Fruit fly (Drosophila melanogaster): Measurements from ENCODE around the gene CG14947.

Gene CG14947

dm6 chr2L:12046856-12047230 lies 29.1 kb upstream of the CG14947 start:
- TF ChIP-seq Dfd (GFP tag; optimal IDR thresholded peaks at IDR 0.05) (no peak), GATAd (GFP tag; optimal IDR thresholded peaks at IDR 0.05) (no peak), lola (GFP tag; optimal IDR thresholded peaks at IDR 0.05) (no peak), Dif (GFP tag; optimal IDR thresholded peaks at IDR 0.05; ENCODE audit: partially characterized antibody) (no peak), sage (GFP tag; optimal IDR thresholded peaks at IDR 0.05) (no peak), Vsx2 (GFP tag; optimal IDR thresholded peaks at IDR 0.05; ENCODE audit: partially characterized antibody) (no peak), fru (GFP tag; optimal IDR thresholded peaks at IDR 0.05) (no peak), Hr83 (GFP tag; optimal IDR thresholded peaks at IDR 0.05; ENCODE audit: poor library complexity, severe bottlenecking) (no peak), ey (GFP tag; optimal IDR thresholded peaks at IDR 0.05) (no peak), CG32264 (GFP tag; optimal IDR thresholded peaks at IDR 0.05) (no peak)

- TF ChIP-seq tai (GFP tag; optimal IDR thresholded peaks at IDR 0.05), result no peak
- TF ChIP-seq ey (GFP tag; optimal IDR thresholded peaks at IDR 0.05), result no peak
- no peak for TF ChIP-seq HLH106 (tag; optimal IDR thresholded peaks at IDR 0.05)
- no peak for TF ChIP-seq Hr78 (GFP tag; optimal IDR thresholded peaks at IDR 0.05)
Measured at dm6 chr2L:12048723-12049122, 27.2 kb upstream of the CG14947 start, which contains the start of gene Plzf. TSS of gene Plzf (minus strand) at chr2L:12048918.

- TF ChIP-seq brk (GFP tag; optimal IDR thresholded peaks at IDR 0.05), result no peak
- TF ChIP-seq h (GFP tag; optimal IDR thresholded peaks at IDR 0.05), result no peak
- no peak for TF ChIP-seq tai (GFP tag; optimal IDR thresholded peaks at IDR 0.05)
- no peak for TF ChIP-seq Rel (GFP tag; optimal IDR thresholded peaks at IDR 0.05)
- TF ChIP-seq Rel (tag; optimal IDR thresholded peaks at IDR 0.05), result no peak
- no peak for TF ChIP-seq Vsx2 (GFP tag; optimal IDR thresholded peaks at IDR 0.05; ENCODE audit: partially characterized antibody)
- no peak for TF ChIP-seq Abd-B (GFP tag; optimal IDR thresholded peaks at IDR 0.05)
- no peak for TF ChIP-seq dsf (GFP tag; optimal IDR thresholded peaks at IDR 0.05; ENCODE audit: borderline replicate concordance)
- no peak for TF ChIP-seq Dif (GFP tag; optimal IDR thresholded peaks at IDR 0.05; ENCODE audit: partially characterized antibody)
- no peak for TF ChIP-seq usp (GFP tag; optimal IDR thresholded peaks at IDR 0.05)
- no peak for TF ChIP-seq HLH106 (tag; optimal IDR thresholded peaks at IDR 0.05)
- no peak for TF ChIP-seq Dfd (GFP tag; optimal IDR thresholded peaks at IDR 0.05)
- no peak for TF ChIP-seq foxo (GFP tag; optimal IDR thresholded peaks at IDR 0.05)
- no peak for TF ChIP-seq Hnf4 (GFP tag; optimal IDR thresholded peaks at IDR 0.05)
- no peak for TF ChIP-seq fru (GFP tag; optimal IDR thresholded peaks at IDR 0.05)
- no peak for TF ChIP-seq CrebA (GFP tag; optimal IDR thresholded peaks at IDR 0.05; ENCODE audit: borderline replicate concordance)
Measured at dm6 chr2L:12049133-12049532, 26.8 kb upstream of the CG14947 start, which contains the start of gene PLCXD. TSS of gene PLCXD (plus strand) at chr2L:12049418.

- TF ChIP-seq CrebA (GFP tag; optimal IDR thresholded peaks at IDR 0.05; ENCODE audit: borderline replicate concordance) (no peak), Myc (optimal IDR thresholded peaks at IDR 0.05) (no peak), Sp1 (GFP tag; optimal IDR thresholded peaks at IDR 0.05) (no peak), rgr (GFP tag; optimal IDR thresholded peaks at IDR 0.05) (no peak), pan (optimal IDR thresholded peaks at IDR 0.05) (no peak), Hr78 (GFP tag; optimal IDR thresholded peaks at IDR 0.05) (no peak), CG9705 (GFP tag; optimal IDR thresholded peaks at IDR 0.05) (no peak), Hnf4 (GFP tag; optimal IDR thresholded peaks at IDR 0.05) (no peak), CG32264 (GFP tag; optimal IDR thresholded peaks at IDR 0.05) (no peak), sv (GFP tag; optimal IDR thresholded peaks at IDR 0.05) (no peak), N (GFP tag; optimal IDR thresholded peaks at IDR 0.05) (no peak), dsf (GFP tag; optimal IDR thresholded peaks at IDR 0.05; ENCODE audit: borderline replicate concordance) (no peak), foxo (GFP tag; optimal IDR thresholded peaks at IDR 0.05) (no peak), Dfd (GFP tag; optimal IDR thresholded peaks at IDR 0.05) (no peak), sage (GFP tag; optimal IDR thresholded peaks at IDR 0.05) (no peak), tai (GFP tag; optimal IDR thresholded peaks at IDR 0.05) (no peak), br (GFP tag; optimal IDR thresholded peaks at IDR 0.05) (no peak), Abd-B (GFP tag; optimal IDR thresholded peaks at IDR 0.05) (no peak), ey (GFP tag; optimal IDR thresholded peaks at IDR 0.05) (no peak), Hr83 (GFP tag; optimal IDR thresholded peaks at IDR 0.05; ENCODE audit: poor library complexity, severe bottlenecking) (no peak)
Measured at dm6 chr2L:12053365-12053764, 22.5 kb upstream of the CG14947 start.

- TF ChIP-seq Myc (optimal IDR thresholded peaks at IDR 0.05), result peak; percentile 12
- TF ChIP-seq jim (GFP tag; optimal IDR thresholded peaks at IDR 0.05), result no peak
- no peak for TF ChIP-seq pan (optimal IDR thresholded peaks at IDR 0.05)
- TF ChIP-seq Vsx2 (GFP tag; optimal IDR thresholded peaks at IDR 0.05; ENCODE audit: partially characterized antibody), result peak; percentile 72
- TF ChIP-seq h (GFP tag; optimal IDR thresholded peaks at IDR 0.05), result peak; percentile 7
- TF ChIP-seq woc (GFP tag; optimal IDR thresholded peaks at IDR 0.05), result no peak
- peak in 1 of 2 experiments; percentile 6 for TF ChIP-seq foxo (GFP tag; optimal IDR thresholded peaks at IDR 0.05)
- peak; percentile 47 for TF ChIP-seq Sp1 (GFP tag; optimal IDR thresholded peaks at IDR 0.05)
- TF ChIP-seq dl (GFP tag; optimal IDR thresholded peaks at IDR 0.05; ENCODE audit: insufficient read depth in 1 of 2, partially characterized antibody in 2 of 2), result peak; percentile 75 to 89
- TF ChIP-seq CG9705 (GFP tag; optimal IDR thresholded peaks at IDR 0.05), result no peak
- TF ChIP-seq Dif (GFP tag; optimal IDR thresholded peaks at IDR 0.05; ENCODE audit: partially characterized antibody), result peak; percentile 96
Measured at dm6 chr2L:12055837-12056388, 20.0 kb upstream of the CG14947 start, which contains the start of the genes JhI-21, RpL7-like and CG34164. TSS of gene JhI-21 (minus strand) at chr2L:12056042. TSS of gene RpL7-like (plus strand) at chr2L:12056326. TSS of gene CG34164 (plus strand) at chr2L:12056348.
